Worm (Caenorhabditis elegans) whole organism, young adult: ENCODE results near the gene ZK856.18.

ENCODE experiments used
- B0035.1 ChIP-seq: sonication (generic microtip); optimal IDR thresholded peaks from 2 replicates; lab custom pipeline; 2016; ENCODE audit warnings: missing genetic modification characterization, mild to moderate bottlenecking, missing compliant biosample characterization, missing genotype, missing genetic modification reagents
- B0336.3 ChIP-seq: fragments of 200-800 bp; sonication (Bioruptor generic); IDR thresholded peaks from 2 replicates; pipeline ENCODE4 v1.3.6; 2022; ENCODE audit warnings: missing genetic modification characterization, missing compliant biosample characterization
- D2030.7 ChIP-seq: fragments of 200-800 bp; sonication (Bioruptor generic); IDR thresholded peaks from 2 replicates; pipeline ENCODE4 v1.3.6; 2022; ENCODE audit warnings: missing genetic modification reagents, missing genetic modification characterization, missing compliant biosample characterization
- cebp-2 ChIP-seq: fragments of 200-800 bp; sonication (Bioruptor generic); IDR thresholded peaks from 2 replicates; pipeline ENCODE4 v1.3.6; 2022; ENCODE audit warnings: missing genetic modification characterization, missing compliant biosample characterization
- efl-1 ChIP-seq: fragments of 150-350 bp; optimal IDR thresholded peaks from 2 replicates; lab custom pipeline; 2014; ENCODE audit warnings: missing biosample characterization, missing genetic modification reagents, missing genetic modification characterization
- hsf-1 ChIP-seq: fragments of 200-800 bp; sonication (Bioruptor generic); IDR thresholded peaks from 2 replicates; pipeline ENCODE4 v1.3.6; 2022; ENCODE audit warnings: missing genetic modification reagents, missing genetic modification characterization, missing compliant biosample characterization
- let-607 ChIP-seq, 2 experiments: fragments of 200-800 bp in 1 of 2; sonication (Bioruptor generic) in 1 of 2; sonication (generic microtip) in 1 of 2; optimal IDR thresholded peaks; 2 replicates each; lab custom pipeline; 2016 to 2018; ENCODE audit warnings: mild to moderate bottlenecking in 2 of 2, missing compliant biosample characterization in 2 of 2, missing genetic modification characterization in 2 of 2, moderate library complexity in 2 of 2, missing genotype in 1 of 2
- nhr-90 ChIP-seq: sonication (generic microtip); optimal IDR thresholded peaks from 2 replicates; lab custom pipeline; 2016; ENCODE audit warnings: missing genotype, mild to moderate bottlenecking, missing genetic modification characterization, missing compliant biosample characterization
- unc-130 ChIP-seq: sonication (generic microtip); optimal IDR thresholded peaks from 2 replicates; lab custom pipeline; 2016; ENCODE audit warnings: missing genetic modification reagents, missing genetic modification characterization, missing compliant biosample characterization

DNA sequence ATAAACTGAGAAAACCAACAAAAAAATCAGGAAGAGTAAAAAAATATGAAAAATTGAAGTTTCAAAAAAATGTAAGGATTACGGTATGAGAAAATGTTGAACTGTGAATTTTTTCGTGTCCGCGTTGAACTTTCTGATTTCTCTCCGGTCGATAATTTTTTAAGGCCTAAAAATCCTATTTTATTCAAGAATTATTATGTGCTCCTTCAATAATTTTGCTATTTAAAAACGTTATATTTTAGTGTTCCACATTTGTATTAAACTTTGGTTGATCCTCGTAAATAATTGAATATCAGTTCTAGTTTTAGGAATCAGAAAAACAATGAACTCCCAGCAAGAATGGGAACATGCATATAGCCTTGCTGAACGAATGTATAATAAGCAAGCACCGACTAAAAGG lies 26.8 kb upstream of the ZK856.18 start, which contains the start of gene hpo-40:
- TF ChIP-seq unc-130 (GFP tag; lab: Kevin White, UChicago) (no peak), hsf-1 (no peak), B0336.3 (GFP tag; lab: Robert Waterston, UW) (no peak), efl-1 (GFP tag; lab: Kevin White, UChicago) (no peak), D2030.7 (no peak), B0035.1 (tag; lab: Kevin White, UChicago) (no peak), nhr-90 (tag; lab: Kevin White, UChicago) (no peak), cebp-2 (GFP tag; lab: Robert Waterston, UW) (no peak), let-607 (tag; optimal IDR thresholded peaks at IDR 0.05; lab: Kevin White, UChicago) (no peak)
